Worm (Caenorhabditis elegans) whole organism, young adult: Measurements from ENCODE around the gene nlr-1.

Experiments used
- B0019.2 ChIP-seq: fragments of 200-800 bp; sonication (Bioruptor generic); conservative IDR thresholded peaks from 2 replicates; pipeline ENCODE4 v1.3.6; 2022; ENCODE audit warnings: missing genetic modification reagents, missing genetic modification characterization, missing compliant biosample characterization
- B0035.1 ChIP-seq: sonication (generic microtip); optimal IDR thresholded peaks from 2 replicates; lab custom pipeline; 2016; ENCODE audit warnings: missing genetic modification characterization, mild to moderate bottlenecking, missing compliant biosample characterization, missing genotype, missing genetic modification reagents
- B0261.1 ChIP-seq: sonication (generic microtip); optimal IDR thresholded peaks from 2 replicates; lab custom pipeline; 2016; ENCODE audit warnings: mild to moderate bottlenecking, missing genetic modification characterization, moderate library complexity, missing compliant biosample characterization
- B0336.3 ChIP-seq: fragments of 200-800 bp; sonication (Bioruptor generic); IDR thresholded peaks from 2 replicates; pipeline ENCODE4 v1.3.6; 2022; ENCODE audit warnings: missing genetic modification characterization, missing compliant biosample characterization
- C17E4.6 ChIP-seq: fragments of 200-800 bp; sonication (Bioruptor generic); IDR thresholded peaks from 2 replicates; pipeline ENCODE4 v1.3.6; 2022; ENCODE audit warnings: missing genetic modification reagents, missing genetic modification characterization, missing compliant biosample characterization
- D2030.7 ChIP-seq: fragments of 200-800 bp; sonication (Bioruptor generic); IDR thresholded peaks from 2 replicates; pipeline ENCODE4 v1.3.6; 2022; ENCODE audit warnings: missing genetic modification reagents, missing genetic modification characterization, missing compliant biosample characterization
- F23B12.7 ChIP-seq: sonication (generic microtip); optimal IDR thresholded peaks from 2 replicates; lab custom pipeline; 2017; ENCODE audit warnings: missing genetic modification characterization, mild to moderate bottlenecking, missing compliant biosample characterization, antibody characterized with exemption, moderate library complexity; ENCODE audit not compliant: insufficient read depth
- F33H1.4 ChIP-seq: fragments of 200-800 bp; sonication (Bioruptor generic); IDR thresholded peaks from 2 replicates; pipeline ENCODE4 v1.3.6; 2022; ENCODE audit warnings: missing genetic modification reagents, missing genetic modification characterization, missing compliant biosample characterization
- F37B4.10 ChIP-seq: fragments of 200-800 bp; sonication (Bioruptor generic); IDR thresholded peaks from 2 replicates; pipeline ENCODE4 v1.3.6; 2022; ENCODE audit warnings: missing genetic modification characterization, missing compliant biosample characterization
- F39B2.1 ChIP-seq: fragments of 200-800 bp; sonication (Bioruptor generic); IDR thresholded peaks from 2 replicates; pipeline ENCODE4 v1.3.6; 2022; ENCODE audit warnings: missing genetic modification reagents, missing genetic modification characterization, missing compliant biosample characterization
- F49E8.2 ChIP-seq: sonication (generic microtip); optimal IDR thresholded peaks from 3 replicates; lab custom pipeline; 2017; ENCODE audit warnings: missing genetic modification characterization, mild to moderate bottlenecking, missing compliant biosample characterization, antibody characterized with exemption, moderate library complexity; ENCODE audit not compliant: insufficient read depth
- F57A8.1 ChIP-seq: fragments of 200-800 bp; sonication (Bioruptor generic); optimal IDR thresholded peaks from 2 replicates; lab custom pipeline; 2018; ENCODE audit warnings: mild to moderate bottlenecking, missing genetic modification characterization, moderate library complexity, missing compliant biosample characterization
- Y53F4B.3 ChIP-seq: fragments of 200-800 bp; sonication (Bioruptor generic); IDR thresholded peaks from 2 replicates; pipeline ENCODE4 v1.3.6; 2022; ENCODE audit warnings: missing genetic modification reagents, missing genetic modification characterization, missing compliant biosample characterization
- Y56A3A.18 ChIP-seq: fragments of 200-800 bp; sonication (Bioruptor generic); IDR thresholded peaks from 2 replicates; pipeline ENCODE4 v1.3.6; 2022; ENCODE audit warnings: missing genetic modification reagents, missing genetic modification characterization, missing compliant biosample characterization
- Y67H2A.10 ChIP-seq: fragments of 200-800 bp; sonication (Bioruptor generic); conservative IDR thresholded peaks from 2 replicates; pipeline ENCODE4 v1.3.6; 2022; ENCODE audit warnings: missing genetic modification reagents, missing genetic modification characterization, missing compliant biosample characterization
- ZK185.1 ChIP-seq: sonication (generic microtip); optimal IDR thresholded peaks from 2 replicates; lab custom pipeline; 2016; ENCODE audit warnings: mild to moderate bottlenecking, missing genetic modification characterization, missing compliant biosample characterization; ENCODE audit not compliant: poor library complexity, severe bottlenecking
- akir-1 ChIP-seq: fragments of 200-800 bp; sonication (Bioruptor generic); optimal IDR thresholded peaks from 2 replicates; lab custom pipeline; 2018; ENCODE audit warnings: mild to moderate bottlenecking, missing genetic modification characterization, moderate library complexity, missing compliant biosample characterization
- aptf-3 ChIP-seq: fragments of 200-800 bp; sonication (Bioruptor generic); IDR thresholded peaks from 2 replicates; pipeline ENCODE4 v1.3.6; 2022; ENCODE audit warnings: missing genetic modification characterization, missing compliant biosample characterization
- atf-7 ChIP-seq: sonication (generic microtip); optimal IDR thresholded peaks from 2 replicates; lab custom pipeline; 2017; ENCODE audit warnings: mild to moderate bottlenecking, missing genetic modification characterization, missing compliant biosample characterization
- attf-3 ChIP-seq: fragments of 200-800 bp; sonication (Bioruptor generic); conservative IDR thresholded peaks from 2 replicates; pipeline ENCODE4 v1.3.6; 2022; ENCODE audit warnings: missing genetic modification reagents, missing genetic modification characterization, missing compliant biosample characterization
- ccch-3 ChIP-seq: fragments of 200-800 bp; sonication (Bioruptor generic); optimal IDR thresholded peaks from 2 replicates; lab custom pipeline; 2018; ENCODE audit warnings: mild to moderate bottlenecking, missing genetic modification characterization, missing compliant biosample characterization
- ceh-40 ChIP-seq: fragments of 200-800 bp; sonication (Bioruptor generic); IDR thresholded peaks from 2 replicates; pipeline ENCODE4 v1.3.6; 2022; ENCODE audit warnings: missing genetic modification characterization, missing compliant biosample characterization
- ceh-79 ChIP-seq: sonication (generic microtip); optimal IDR thresholded peaks from 2 replicates; lab custom pipeline; 2017; ENCODE audit warnings: mild to moderate bottlenecking, missing genetic modification characterization, missing compliant biosample characterization
- ceh-91 ChIP-seq: fragments of 200-800 bp; sonication (Bioruptor generic); IDR thresholded peaks from 2 replicates; pipeline ENCODE4 v1.3.6; 2022; ENCODE audit warnings: missing genetic modification reagents, missing genetic modification characterization, missing compliant biosample characterization
- die-1 ChIP-seq: sonication (generic microtip); optimal IDR thresholded peaks from 2 replicates; lab custom pipeline; 2016; ENCODE audit warnings: missing genotype, mild to moderate bottlenecking, missing genetic modification characterization, missing compliant biosample characterization
- dpff-1 ChIP-seq: sonication (generic microtip); optimal IDR thresholded peaks from 2 replicates; lab custom pipeline; 2017; ENCODE audit warnings: mild to moderate bottlenecking, missing genetic modification characterization, missing compliant biosample characterization
- dpl-1 ChIP-seq: fragments of 150-350 bp; optimal IDR thresholded peaks from 2 replicates; lab custom pipeline; 2014; ENCODE audit warnings: missing biosample characterization, missing genetic modification reagents, missing genetic modification characterization
- efl-1 ChIP-seq: fragments of 150-350 bp; optimal IDR thresholded peaks from 2 replicates; lab custom pipeline; 2014; ENCODE audit warnings: missing biosample characterization, missing genetic modification reagents, missing genetic modification characterization
- egl-18 ChIP-seq: fragments of 200-800 bp; sonication (Bioruptor generic); IDR thresholded peaks from 2 replicates; pipeline ENCODE4 v1.3.6; 2022; ENCODE audit warnings: missing genetic modification reagents, missing genetic modification characterization, missing compliant biosample characterization
- egl-44 ChIP-seq: fragments of 200-800 bp; sonication (Bioruptor generic); IDR thresholded peaks from 2 replicates; pipeline ENCODE4 v1.3.6; 2022; ENCODE audit warnings: missing genetic modification reagents, missing genetic modification characterization, missing compliant biosample characterization
- egrh-3 ChIP-seq: fragments of 200-800 bp; sonication (Bioruptor generic); IDR thresholded peaks from 2 replicates; pipeline ENCODE4 v1.3.6; 2022; ENCODE audit warnings: missing genetic modification reagents, missing genetic modification characterization, missing compliant biosample characterization
- him-1 ChIP-seq: sonication (generic microtip); optimal IDR thresholded peaks from 2 replicates; lab custom pipeline; 2016; ENCODE audit warnings: missing genotype, missing genetic modification reagents, missing genetic modification characterization, missing compliant biosample characterization
- hlh-12 ChIP-seq: sonication (generic microtip); optimal IDR thresholded peaks from 2 replicates; lab custom pipeline; 2016; ENCODE audit warnings: missing genetic modification characterization, missing compliant biosample characterization
- hmg-1.2 ChIP-seq: fragments of 200-800 bp; sonication (Bioruptor generic); IDR thresholded peaks from 2 replicates; pipeline ENCODE4 v1.3.6; 2022; ENCODE audit warnings: missing genetic modification reagents, missing genetic modification characterization, missing compliant biosample characterization
- hsf-1 ChIP-seq: fragments of 200-800 bp; sonication (Bioruptor generic); IDR thresholded peaks from 2 replicates; pipeline ENCODE4 v1.3.6; 2022; ENCODE audit warnings: missing genetic modification reagents, missing genetic modification characterization, missing compliant biosample characterization
- lin-40 ChIP-seq: sonication (generic microtip); optimal IDR thresholded peaks from 2 replicates; lab custom pipeline; 2016; ENCODE audit warnings: missing genetic modification characterization, mild to moderate bottlenecking, missing compliant biosample characterization, missing genotype, missing genetic modification reagents
- lsl-1 ChIP-seq: fragments of 200-800 bp; sonication (Bioruptor generic); optimal IDR thresholded peaks from 2 replicates; lab custom pipeline; 2018; ENCODE audit warnings: mild to moderate bottlenecking, missing genetic modification characterization, moderate library complexity, missing compliant biosample characterization
- madf-6 ChIP-seq: fragments of 200-800 bp; sonication (Bioruptor generic); IDR thresholded peaks from 2 replicates; pipeline ENCODE4 v1.3.6; 2022; ENCODE audit warnings: missing genetic modification reagents, missing genetic modification characterization, missing compliant biosample characterization
- madf-8 ChIP-seq: fragments of 200-800 bp; sonication (Bioruptor generic); conservative IDR thresholded peaks from 2 replicates; pipeline ENCODE4 v1.3.6; 2022; ENCODE audit warnings: missing genetic modification reagents, missing genetic modification characterization, missing compliant biosample characterization
- nhr-179 ChIP-seq: sonication (generic microtip); optimal IDR thresholded peaks from 2 replicates; lab custom pipeline; 2016; ENCODE audit warnings: mild to moderate bottlenecking, missing genetic modification characterization, missing compliant biosample characterization
- pha-4 ChIP-seq: fragments of 150-350 bp; sonication (generic microtip); optimal IDR thresholded peaks from 2 replicates; lab custom pipeline; 2014; ENCODE audit warnings: missing biosample characterization, missing genetic modification reagents, missing genetic modification characterization
- sdz-38 ChIP-seq: sonication (generic microtip); optimal IDR thresholded peaks from 2 replicates; lab custom pipeline; 2016; ENCODE audit warnings: missing genotype, missing genetic modification characterization, missing compliant biosample characterization
- snpc-4 ChIP-seq, 5 experiments: fragments of 150-350 bp in 1 of 5; sonication (generic microtip) in 4 of 5; optimal IDR thresholded peaks; 2 replicates each; lab custom pipeline; 2014 to 2018; ENCODE audit warnings: missing genetic modification characterization in 5 of 5, missing biosample characterization in 3 of 5, antibody characterized with exemption in 2 of 5, mild to moderate bottlenecking in 2 of 5, missing compliant biosample characterization in 2 of 5, missing genotype in 2 of 5, moderate library complexity in 2 of 5, missing genetic modification reagents in 1 of 5
- somi-1 ChIP-seq: fragments of 200-800 bp; sonication (Bioruptor generic); optimal IDR thresholded peaks from 2 replicates; lab custom pipeline; 2018; ENCODE audit warnings: mild to moderate bottlenecking, missing genetic modification characterization, missing compliant biosample characterization
- sptf-2 ChIP-seq: fragments of 200-800 bp; sonication (Bioruptor generic); optimal IDR thresholded peaks from 2 replicates; lab custom pipeline; 2018; ENCODE audit warnings: mild to moderate bottlenecking, missing genetic modification characterization, missing compliant biosample characterization
- tbp1 ChIP-seq: fragments of 200-800 bp; sonication (Bioruptor generic); optimal IDR thresholded peaks from 2 replicates; lab custom pipeline; 2018; ENCODE audit warnings: mild to moderate bottlenecking, missing genetic modification characterization, missing compliant biosample characterization
- tbx-9 ChIP-seq: sonication (generic microtip); optimal IDR thresholded peaks from 2 replicates; lab custom pipeline; 2016; ENCODE audit warnings: borderline replicate concordance, missing genetic modification characterization, inconsistent platforms, missing compliant biosample characterization
- xnd-1 ChIP-seq: sonication (generic microtip); optimal IDR thresholded peaks from 2 replicates; lab custom pipeline; 2016; ENCODE audit warnings: missing genotype, missing genetic modification reagents, missing genetic modification characterization, missing compliant biosample characterization
- ztf-28 ChIP-seq: fragments of 200-800 bp; sonication (Bioruptor generic); IDR thresholded peaks from 2 replicates; pipeline ENCODE4 v1.3.6; 2022; ENCODE audit warnings: missing genetic modification reagents, missing genetic modification characterization, missing compliant biosample characterization

The nlr-1 gene

ce11 chrIV:12154195-12154677, 23.9 kb downstream of the nlr-1 start, which contains the start of gene B0001.7:
B0001.7 (minus strand) TSS chrIV:12154245.
- TF ChIP-seq F49E8.2 (tag; lab: Kevin White, UChicago) (no peak), lsl-1 (GFP tag; lab: Kevin White, UChicago) (peak; percentile 90), F39B2.1 (GFP tag; lab: Robert Waterston, UW) (no peak), tbx-9 (tag; lab: Kevin White, UChicago) (no peak), D2030.7 (GFP tag; lab: Robert Waterston, UW) (peak; percentile 46; the same call in 1 of the 2 replicates), F57A8.1 (GFP tag; lab: Kevin White, UChicago) (no peak), Y53F4B.3 (GFP tag; lab: Robert Waterston, UW) (no peak), hlh-12 (no peak), attf-3 (GFP tag; lab: Robert Waterston, UW) (no peak), ceh-79 (tag; lab: Kevin White, UChicago) (no peak), Y67H2A.10 (GFP tag; lab: Robert Waterston, UW) (no peak), sptf-2 (GFP tag; lab: Kevin White, UChicago) (no peak), dpl-1 (GFP tag; lab: Kevin White, UChicago) (no peak), F33H1.4 (peak; percentile 86), efl-1 (peak; percentile 69), egrh-3 (GFP tag; lab: Robert Waterston, UW) (no peak), B0261.1 (tag; lab: Kevin White, UChicago) (no peak), atf-7 (tag; lab: Kevin White, UChicago) (no peak), hmg-1.2 (GFP tag; lab: Robert Waterston, UW) (no peak), ZK185.1 (tag; lab: Kevin White, UChicago) (no peak), lin-40 (tag; lab: Kevin White, UChicago) (no peak), B0035.1 (tag; lab: Kevin White, UChicago) (no peak), madf-6 (peak; percentile 88), akir-1 (GFP tag; lab: Kevin White, UChicago) (no peak), C17E4.6 (GFP tag; lab: Robert Waterston, UW) (no peak), egl-44 (GFP tag; lab: Robert Waterston, UW) (no peak), snpc-4 (GFP tag; optimal IDR thresholded peaks at IDR 0.05; lab: Kevin White, UChicago) (no peak), snpc-4 (tag; optimal IDR thresholded peaks at IDR 0.05; lab: Kevin White, UChicago) (peak in 1 of 4 experiments; percentile 36), hsf-1 (GFP tag; lab: Robert Waterston, UW) (no peak), B0019.2 (no peak), ztf-28 (GFP tag; lab: Robert Waterston, UW) (no peak), aptf-3 (GFP tag; lab: Robert Waterston, UW) (no peak), ceh-91 (GFP tag; lab: Robert Waterston, UW) (peak; percentile 65; the same call in 1 of the 2 replicates), somi-1 (GFP tag; lab: Kevin White, UChicago) (no peak), dpff-1 (tag; lab: Kevin White, UChicago) (no peak), pha-4 (no peak), ceh-40 (GFP tag; lab: Robert Waterston, UW) (no peak), die-1 (tag; lab: Kevin White, UChicago) (no peak), sdz-38 (no peak), B0336.3 (GFP tag; lab: Robert Waterston, UW) (no peak), Y56A3A.18 (GFP tag; lab: Robert Waterston, UW) (no peak), him-1 (tag; lab: Kevin White, UChicago) (no peak), egl-18 (no peak), F23B12.7 (tag; lab: Kevin White, UChicago) (no peak), nhr-179 (tag; lab: Kevin White, UChicago) (no peak), ccch-3 (GFP tag; lab: Kevin White, UChicago) (no peak), tbp1 (peak; percentile 22), xnd-1 (tag; lab: Kevin White, UChicago) (peak; percentile 83), F37B4.10 (no peak), madf-8 (GFP tag; lab: Robert Waterston, UW) (peak; percentile 76)
